Fruit fly (Drosophila melanogaster) whole organism, embryonic: ENCODE results near the gene Cap-D2.

Source experiments
- Atf-2 ChIP-seq: fragments of 200-800 bp; sonication (Bioruptor generic); optimal IDR thresholded peaks from 2 replicates; lab custom pipeline; 2016; ENCODE audit warnings: missing biosample characterization, missing genetic modification characterization
- B-H2 ChIP-seq: fragments of 200-800 bp; sonication (Bioruptor generic); optimal IDR thresholded peaks from 2 replicates; lab custom pipeline; 2018; ENCODE audit warnings: missing biosample characterization, mild to moderate bottlenecking, missing genetic modification characterization
- CG10543 ChIP-seq: fragments of 200-800 bp; sonication (Bioruptor generic); optimal IDR thresholded peaks from 3 replicates; lab custom pipeline; 2017; ENCODE audit warnings: missing biosample characterization, mild to moderate bottlenecking, missing genetic modification characterization, moderate library complexity
- CG13424 ChIP-seq: fragments of 200-800 bp; sonication (Bioruptor generic); optimal IDR thresholded peaks from 2 replicates; lab custom pipeline; 2019; ENCODE audit warnings: missing biosample characterization, mild to moderate bottlenecking, missing genetic modification characterization, moderate library complexity
- CG13775 ChIP-seq: fragments of 200-800 bp; sonication (Bioruptor generic); optimal IDR thresholded peaks from 3 replicates; lab custom pipeline; 2017; ENCODE audit warnings: missing biosample characterization, mild to moderate bottlenecking, missing genetic modification characterization
- CG15514 ChIP-seq: fragments of 200-800 bp; sonication (Bioruptor generic); optimal IDR thresholded peaks from 3 replicates; lab custom pipeline; 2017; ENCODE audit warnings: missing biosample characterization, missing genetic modification characterization, mild to moderate bottlenecking, moderate library complexity, missing genetic modification reagents
- CG16813 ChIP-seq: fragments of 200-800 bp; sonication (Bioruptor generic); IDR thresholded peaks from 3 replicates; pipeline ENCODE4 v1.3.6; 2022; ENCODE audit warnings: missing biosample characterization, missing genetic modification characterization; ENCODE audit not compliant: partially characterized antibody
- CG17612 ChIP-seq: fragments of 200-800 bp; sonication (Bioruptor generic); IDR thresholded peaks from 2 replicates; pipeline ENCODE4 v1.3.6; 2022; ENCODE audit warnings: missing biosample characterization, missing genetic modification characterization
- CG18262 ChIP-seq: fragments of 200-800 bp; optimal IDR thresholded peaks from 3 replicates; lab custom pipeline; 2019; ENCODE audit warnings: missing biosample characterization, mild to moderate bottlenecking, missing genetic modification characterization, moderate library complexity
- CG2875 ChIP-seq: fragments of 200-800 bp; sonication (Bioruptor generic); optimal IDR thresholded peaks from 2 replicates; lab custom pipeline; 2017; ENCODE audit warnings: missing biosample characterization, mild to moderate bottlenecking, missing genetic modification characterization, missing genetic modification reagents
- CG34224 ChIP-seq: fragments of 200-800 bp; sonication (Bioruptor generic); IDR thresholded peaks from 3 replicates; pipeline ENCODE4 v1.3.6; 2022; ENCODE audit warnings: missing biosample characterization, missing genetic modification characterization; ENCODE audit not compliant: partially characterized antibody
- CG34376 ChIP-seq: fragments of 200-800 bp; sonication (Bioruptor generic); optimal IDR thresholded peaks from 2 replicates; lab custom pipeline; 2018; ENCODE audit warnings: missing biosample characterization, mild to moderate bottlenecking, missing genetic modification characterization
- CG3995 ChIP-seq: fragments of 200-800 bp; sonication (Bioruptor generic); optimal IDR thresholded peaks from 3 replicates; lab custom pipeline; 2016; ENCODE audit warnings: missing biosample characterization, missing genetic modification characterization
- CG43689 ChIP-seq: fragments of 200-800 bp; sonication (Bioruptor generic); IDR thresholded peaks from 2 replicates; pipeline ENCODE4 v1.3.6; 2022; ENCODE audit warnings: missing biosample characterization, missing genetic modification characterization
- CG4617 ChIP-seq: fragments of 200-800 bp; sonication (Bioruptor generic); optimal IDR thresholded peaks from 3 replicates; lab custom pipeline; 2016; ENCODE audit warnings: missing biosample characterization, missing genetic modification characterization, borderline replicate concordance
- CG6854 ChIP-seq: fragments of 200-800 bp; sonication (Bioruptor generic); optimal IDR thresholded peaks from 3 replicates; lab custom pipeline; 2017; ENCODE audit warnings: missing biosample characterization, mild to moderate bottlenecking, missing genetic modification characterization
- CHES-1-like ChIP-seq: fragments of 200-800 bp; sonication (Bioruptor generic); optimal IDR thresholded peaks from 2 replicates; lab custom pipeline; 2016; ENCODE audit warnings: missing biosample characterization, missing genetic modification characterization
- CkIIα-i1 ChIP-seq: fragments of 200-800 bp; sonication (Bioruptor generic); IDR thresholded peaks from 2 replicates; pipeline ENCODE4 v1.3.6; 2022; ENCODE audit warnings: missing biosample characterization, missing genetic modification characterization
- Dip2 ChIP-seq: fragments of 200-800 bp; sonication (Bioruptor generic); IDR thresholded peaks from 2 replicates; pipeline ENCODE4 v1.3.6; 2022; ENCODE audit warnings: missing biosample characterization, missing genetic modification characterization
- Drgx ChIP-seq: fragments of 200-800 bp; sonication (Bioruptor generic); IDR thresholded peaks from 2 replicates; pipeline ENCODE4 v1.3.6; 2022; ENCODE audit warnings: missing biosample characterization, missing genetic modification characterization
- E2f1 ChIP-seq: fragments of 200-800 bp; sonication (Bioruptor generic); IDR thresholded peaks from 2 replicates; pipeline ENCODE4 v1.3.6; 2022; ENCODE audit warnings: missing biosample characterization, missing genetic modification characterization
- Eip74EF ChIP-seq, 2 experiments: fragments of 200-800 bp in 1 of 2; fragments of >200 bp in 1 of 2; sonication (Bioruptor generic) in 1 of 2; optimal IDR thresholded peaks; 2 replicates each; lab custom pipeline; 2017 to 2019; ENCODE audit warnings: missing biosample characterization in 2 of 2, missing genetic modification characterization in 2 of 2, mild to moderate bottlenecking in 1 of 2, moderate library complexity in 1 of 2
- H2.0 ChIP-seq: fragments of 200-800 bp; sonication (Bioruptor generic); IDR thresholded peaks from 2 replicates; pipeline ENCODE4 v1.3.6; 2022; ENCODE audit warnings: missing biosample characterization, missing genetic modification characterization
- Hmr ChIP-seq: fragments of 200-800 bp; sonication (Bioruptor generic); optimal IDR thresholded peaks from 3 replicates; lab custom pipeline; 2017; ENCODE audit warnings: mild to moderate bottlenecking, missing biosample characterization, missing genetic modification reagents, missing genetic modification characterization
- MBD-R2 ChIP-seq: fragments of 200-800 bp; sonication (Bioruptor generic); IDR thresholded peaks from 2 replicates; pipeline ENCODE4 v1.3.6; 2022; ENCODE audit warnings: missing biosample characterization, missing genetic modification characterization
- Mes4 ChIP-seq: fragments of 200-800 bp; sonication (Bioruptor generic); optimal IDR thresholded peaks from 2 replicates; lab custom pipeline; 2016; ENCODE audit warnings: missing biosample characterization, missing genetic modification characterization
- Oli ChIP-seq: fragments of 200-800 bp; sonication (Bioruptor generic); optimal IDR thresholded peaks from 2 replicates; lab custom pipeline; 2018; ENCODE audit warnings: missing biosample characterization, mild to moderate bottlenecking, missing genetic modification characterization, moderate library complexity
- Spps ChIP-seq: fragments of 200-800 bp; sonication (Bioruptor generic); optimal IDR thresholded peaks from 2 replicates; lab custom pipeline; 2018; ENCODE audit warnings: missing biosample characterization, mild to moderate bottlenecking, missing genetic modification characterization
- Ssrp ChIP-seq: fragments of 200-800 bp; sonication (Bioruptor generic); optimal IDR thresholded peaks from 2 replicates; lab custom pipeline; 2018; ENCODE audit warnings: missing biosample characterization, mild to moderate bottlenecking, missing genetic modification characterization, moderate library complexity
- Xbp1 ChIP-seq: fragments of 200-800 bp; sonication (Bioruptor generic); optimal IDR thresholded peaks from 3 replicates; lab custom pipeline; 2016; ENCODE audit warnings: missing biosample characterization, mild to moderate bottlenecking, missing genetic modification characterization
- az2 ChIP-seq: fragments of 200-800 bp; sonication (Bioruptor generic); optimal IDR thresholded peaks from 3 replicates; lab custom pipeline; 2016; ENCODE audit warnings: missing biosample characterization, missing genetic modification characterization
- chinmo ChIP-seq: fragments of 200-800 bp; sonication (Bioruptor generic); IDR thresholded peaks from 4 replicates; pipeline ENCODE4 v1.3.6; 2022; ENCODE audit warnings: missing biosample characterization, missing genetic modification characterization; ENCODE audit not compliant: partially characterized antibody
- crp ChIP-seq, 2 experiments: fragments of 200-800 bp; sonication (Bioruptor generic); optimal IDR thresholded peaks; 2 replicates in 1 of 2; 3 replicates in 1 of 2; lab custom pipeline; 2017; ENCODE audit warnings: missing biosample characterization in 2 of 2, missing genetic modification characterization in 2 of 2, mild to moderate bottlenecking in 1 of 2, moderate library complexity in 1 of 2
- danr ChIP-seq: fragments of 200-800 bp; sonication (Bioruptor generic); IDR thresholded peaks from 2 replicates; pipeline ENCODE4 v1.3.6; 2022; ENCODE audit warnings: missing biosample characterization, missing genetic modification characterization
- disco-r ChIP-seq: fragments of 200-800 bp; sonication (Bioruptor generic); optimal IDR thresholded peaks from 2 replicates; lab custom pipeline; 2016; ENCODE audit warnings: missing biosample characterization, missing genetic modification characterization
- dysf ChIP-seq: fragments of 200-800 bp; sonication (Bioruptor generic); IDR thresholded peaks from 3 replicates; pipeline ENCODE4 v1.3.6; 2022; ENCODE audit warnings: missing biosample characterization, missing genetic modification characterization
- ewg ChIP-seq: fragments of 200-800 bp; sonication (Bioruptor generic); optimal IDR thresholded peaks from 3 replicates; lab custom pipeline; 2017; ENCODE audit warnings: mild to moderate bottlenecking, missing biosample characterization, missing genetic modification reagents, missing genetic modification characterization
- exex ChIP-seq: fragments of 200-800 bp; sonication (Bioruptor generic); optimal IDR thresholded peaks from 4 replicates; lab custom pipeline; 2018; ENCODE audit warnings: missing biosample characterization, mild to moderate bottlenecking, missing genetic modification characterization, moderate library complexity
- gce ChIP-seq: fragments of 200-800 bp; sonication (Bioruptor generic); IDR thresholded peaks from 3 replicates; pipeline ENCODE4 v1.3.6; 2022; ENCODE audit warnings: missing biosample characterization, missing genetic modification characterization
- gcm2 ChIP-seq: fragments of 200-800 bp; sonication (Bioruptor generic); optimal IDR thresholded peaks from 2 replicates; lab custom pipeline; 2016; ENCODE audit warnings: missing biosample characterization, missing genetic modification characterization
- hth ChIP-seq: fragments of >200 bp; optimal IDR thresholded peaks from 2 replicates; lab custom pipeline; 2017; ENCODE audit warnings: inconsistent platforms
- nom ChIP-seq: fragments of 200-800 bp; sonication (Bioruptor generic); optimal IDR thresholded peaks from 2 replicates; lab custom pipeline; 2017; ENCODE audit warnings: missing biosample characterization, missing genetic modification characterization, mild to moderate bottlenecking, moderate library complexity, missing genetic modification reagents
- sug ChIP-seq: fragments of 200-800 bp; optimal IDR thresholded peaks from 2 replicates; lab custom pipeline; 2019; ENCODE audit warnings: missing biosample characterization, mild to moderate bottlenecking, missing genetic modification characterization, moderate library complexity
- zen ChIP-seq: fragments of 200-800 bp; sonication (Bioruptor generic); optimal IDR thresholded peaks from 3 replicates; lab custom pipeline; 2018; ENCODE audit warnings: missing biosample characterization, mild to moderate bottlenecking, missing genetic modification characterization, moderate library complexity
- zf30C ChIP-seq: fragments of 200-800 bp; sonication (Bioruptor generic); optimal IDR thresholded peaks from 3 replicates; lab custom pipeline; 2018; ENCODE audit warnings: missing biosample characterization, mild to moderate bottlenecking, missing genetic modification characterization

Gene Cap-D2

DNA sequence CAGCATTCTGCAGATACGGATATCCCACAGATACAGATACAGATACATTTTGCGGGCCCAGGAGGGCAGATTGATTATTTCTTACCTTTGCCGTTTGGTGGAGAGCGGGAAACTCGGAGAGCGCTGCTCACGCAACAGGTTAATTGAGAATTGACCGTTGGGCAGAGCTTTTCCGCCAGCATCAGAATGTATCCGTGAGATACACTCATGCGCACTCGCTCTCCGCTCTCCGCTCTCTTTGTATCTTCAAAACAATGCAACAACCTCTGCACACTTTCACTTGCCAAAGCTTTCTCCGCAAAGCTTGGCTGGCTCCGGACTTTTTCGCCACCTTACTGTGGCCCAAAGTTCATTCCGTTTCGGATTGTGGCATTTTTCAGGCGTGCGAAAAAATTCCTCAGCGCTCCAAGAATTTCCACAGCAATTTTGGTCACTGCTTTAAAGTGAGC is 6.7 kb downstream of the Cap-D2 start, which contains the start of the genes CG7582 and Gycalpha99B (continued):
- no peak for TF ChIP-seq CkIIα-i1 (GFP tag; lab: Robert Waterston, UW)
- no peak for TF ChIP-seq disco-r (GFP tag; lab: Kevin White, UChicago)
- TF ChIP-seq CG2875 (GFP tag; lab: Kevin White, UChicago), result no peak
- no peak for TF ChIP-seq CG17612 (GFP tag; lab: Robert Waterston, UW)
- no peak for TF ChIP-seq E2f1 (GFP tag; lab: Robert Waterston, UW)
- no peak for TF ChIP-seq Ssrp (tag; lab: Kevin White, UChicago)
- no peak for TF ChIP-seq CHES-1-like (GFP tag; lab: Kevin White, UChicago)
- no peak for TF ChIP-seq CG16813 (GFP tag; lab: Robert Waterston, UW)
- no peak for TF ChIP-seq CG43689 (GFP tag; lab: Robert Waterston, UW)
- no peak for TF ChIP-seq gcm2 (GFP tag; lab: Kevin White, UChicago)
- TF ChIP-seq MBD-R2 (GFP tag; lab: Robert Waterston, UW), result no peak; the same call in 1 of the 2 replicates
- TF ChIP-seq CG6854, result no peak
- no peak for TF ChIP-seq gce (GFP tag; lab: Robert Waterston, UW)
- no peak for TF ChIP-seq B-H2 (GFP tag; lab: Kevin White, UChicago)
- no peak for TF ChIP-seq CG13424 (tag; lab: Kevin White, UChicago)
- TF ChIP-seq CG13775, result no peak
- TF ChIP-seq danr, result no peak
- TF ChIP-seq nom, result peak; percentile 44
- TF ChIP-seq Hmr (GFP tag; lab: Kevin White, UChicago), result no peak
- TF ChIP-seq CG34224 (GFP tag; lab: Robert Waterston, UW), result 0 out of 3 replicates have a peak, but pooled peaks have one; percentile 13
- peak; percentile 38; the same call in 1 of the 2 replicates for TF ChIP-seq Drgx
- TF ChIP-seq hth (lab: Kevin White, UChicago), result no peak
- no peak for TF ChIP-seq Atf-2 (GFP tag; lab: Kevin White, UChicago)
- peak; percentile 65 for TF ChIP-seq ewg (GFP tag; lab: Kevin White, UChicago)
- no peak for TF ChIP-seq Mes4 (GFP tag; lab: Kevin White, UChicago)
- TF ChIP-seq Xbp1 (GFP tag; lab: Kevin White, UChicago), result no peak
- TF ChIP-seq zf30C, result no peak
- no peak for TF ChIP-seq CG10543 (GFP tag; lab: Kevin White, UChicago)
- TF ChIP-seq H2.0 (GFP tag; lab: Robert Waterston, UW), result no peak
- TF ChIP-seq CG3995 (GFP tag; lab: Kevin White, UChicago), result no peak
- no peak for TF ChIP-seq CG18262 (tag; lab: Kevin White, UChicago)
- TF ChIP-seq Oli (tag; lab: Kevin White, UChicago), result no peak
- TF ChIP-seq Dip2 (GFP tag; lab: Robert Waterston, UW), result no peak
- TF ChIP-seq CG4617 (GFP tag; lab: Kevin White, UChicago), result no peak
- no peak for TF ChIP-seq CG15514 (GFP tag; lab: Kevin White, UChicago)
- no peak for TF ChIP-seq crp (GFP tag; optimal IDR thresholded peaks at IDR 0.05; lab: Kevin White, UChicago)

DNA sequence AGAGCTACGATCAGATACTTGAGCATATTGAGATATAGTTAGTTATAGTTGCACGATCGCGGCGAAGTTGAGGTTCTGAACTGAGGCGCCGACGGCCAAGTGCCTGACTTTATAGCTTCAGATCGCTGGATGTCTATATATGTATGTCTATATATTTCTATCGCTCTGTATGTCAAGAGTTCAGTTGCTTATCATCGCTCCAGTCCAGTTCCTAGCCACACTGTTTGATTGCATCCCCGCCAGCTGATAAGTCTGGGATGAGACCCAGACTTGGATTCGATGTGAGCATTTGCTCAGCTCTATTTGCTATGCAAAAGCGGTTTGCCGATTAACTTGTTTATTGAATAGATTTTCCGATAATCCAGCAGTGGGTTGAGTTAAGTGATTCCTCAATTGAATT is 11.2 kb downstream of the Cap-D2 start:
- TF ChIP-seq dysf (0 out of 3 replicates have a peak, but pooled peaks have one; percentile 7), exex (tag; lab: Kevin White, UChicago) (no peak), zen (no peak), sug (tag; lab: Kevin White, UChicago) (peak; percentile 20), Eip74EF (GFP tag; optimal IDR thresholded peaks at IDR 0.05; lab: Kevin White, UChicago) (peak in 1 of 2 experiments; percentile 6), chinmo (GFP tag; lab: Robert Waterston, UW) (0 out of 4 replicates have a peak, but pooled peaks have one; percentile 60), az2 (GFP tag; lab: Kevin White, UChicago) (no peak), CG34376 (GFP tag; lab: Kevin White, UChicago) (peak; percentile 59), Spps (tag; lab: Kevin White, UChicago) (no peak)
